Worm (Caenorhabditis elegans): Measurements from ENCODE around the gene rgef-1.

DNA sequence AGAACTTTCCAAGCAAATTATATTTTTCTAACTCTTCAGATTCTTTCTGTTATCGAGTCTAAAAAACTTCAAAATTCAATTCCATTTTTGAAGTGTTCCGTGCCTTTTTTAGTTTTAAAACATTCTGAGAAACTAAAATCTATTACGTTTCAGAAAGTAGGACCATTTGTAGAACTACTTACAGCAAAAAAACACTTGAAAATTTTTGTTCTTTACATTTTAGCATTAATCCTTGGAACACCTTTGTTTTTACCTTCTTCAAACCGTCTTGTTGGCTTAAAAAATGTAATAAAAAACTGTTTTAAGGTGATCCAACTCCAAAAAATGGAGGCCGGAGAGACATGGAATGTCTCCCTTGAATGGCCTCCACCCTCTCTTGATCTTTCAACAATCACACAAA lies 46.8 kb upstream of the rgef-1 start, which contains the start of gene dop-2:
- TF ChIP-seq unc-86 (tag; optimal IDR thresholded peaks at IDR 0.05) (no peak), ama-1 (optimal IDR thresholded peaks at IDR 0.05) (no peak), skn-1 (tag; optimal IDR thresholded peaks at IDR 0.05) (no peak), ztf-4 (tag; optimal IDR thresholded peaks at IDR 0.05) (no peak), mef-2 (tag; optimal IDR thresholded peaks at IDR 0.05) (no peak), pqm-1 (tag; optimal IDR thresholded peaks at IDR 0.05) (no peak), C16A3.4 (tag; optimal IDR thresholded peaks at IDR 0.05) (no peak), lin-39 (tag; optimal IDR thresholded peaks at IDR 0.05) (no peak)
